Worm (Caenorhabditis elegans) whole organism, mixed stage, embryonic: Measurements from ENCODE around the gene T25B6.3.
A peak's percentile ranks its signal among the peaks of the same experiment; 100 is the strongest.

Experiments used
- ceh-39 ChIP-seq: fragments of 150-350 bp; optimal IDR thresholded peaks from 2 replicates; lab custom pipeline; 2014; ENCODE audit warnings: missing biosample characterization, missing genetic modification characterization
- cnd-1 ChIP-seq: fragments of 200-800 bp; sonication (Bioruptor generic); optimal IDR thresholded peaks from 2 replicates; lab custom pipeline; 2018; ENCODE audit warnings: mild to moderate bottlenecking, missing genetic modification characterization, missing compliant biosample characterization
- elt-1 ChIP-seq: sonication (generic microtip); optimal IDR thresholded peaks from 2 replicates; lab custom pipeline; 2017; ENCODE audit warnings: missing genetic modification characterization, mild to moderate bottlenecking, missing compliant biosample characterization, antibody characterized with exemption, moderate library complexity, borderline replicate concordance; ENCODE audit not compliant: insufficient read depth
- elt-3 ChIP-seq: fragments of 150-350 bp; optimal IDR thresholded peaks from 2 replicates; lab custom pipeline; 2014; ENCODE audit warnings: missing biosample characterization, missing genetic modification characterization
- hlh-1 ChIP-seq: fragments of 150-350 bp; optimal IDR thresholded peaks from 2 replicates; lab custom pipeline; 2014; ENCODE audit warnings: missing biosample characterization, missing genetic modification reagents, missing genetic modification characterization
- lin-13 ChIP-seq: fragments of 150-350 bp; optimal IDR thresholded peaks from 2 replicates; lab custom pipeline; 2014; ENCODE audit warnings: missing biosample characterization, missing genetic modification characterization
- lsy-2 ChIP-seq: fragments of 150-350 bp; optimal IDR thresholded peaks from 2 replicates; lab custom pipeline; 2014; ENCODE audit warnings: missing biosample characterization, missing genetic modification characterization
- nhr-2 ChIP-seq: fragments of 150-350 bp; optimal IDR thresholded peaks from 2 replicates; lab custom pipeline; 2014; ENCODE audit warnings: missing biosample characterization, missing genetic modification characterization
- nhr-237 ChIP-seq: fragments of 150-350 bp; optimal IDR thresholded peaks from 2 replicates; lab custom pipeline; 2014; ENCODE audit warnings: missing biosample characterization, missing genetic modification characterization
- nhr-76 ChIP-seq: sonication (generic microtip); optimal IDR thresholded peaks from 2 replicates; lab custom pipeline; 2017; ENCODE audit warnings: missing biosample characterization, missing genetic modification characterization
- snpc-4 ChIP-seq: fragments of 150-350 bp; optimal IDR thresholded peaks from 2 replicates; lab custom pipeline; 2014; ENCODE audit warnings: missing biosample characterization, missing genetic modification characterization
- unc-39 ChIP-seq: fragments of 150-350 bp; optimal IDR thresholded peaks from 2 replicates; lab custom pipeline; 2014; ENCODE audit warnings: missing biosample characterization, missing genetic modification characterization
- unc-62 ChIP-seq: fragments of 150-350 bp; optimal IDR thresholded peaks from 2 replicates; lab custom pipeline; 2014; ENCODE audit warnings: missing biosample characterization, missing genetic modification reagents, missing genetic modification characterization
- ztf-11 ChIP-seq: fragments of 150-350 bp; optimal IDR thresholded peaks from 2 replicates; lab custom pipeline; 2014; ENCODE audit warnings: missing biosample characterization, missing genetic modification characterization

ce11 chrX:8986452-8986851 lies 41.0 kb upstream of the T25B6.3 start:
- TF ChIP-seq lin-13 (tag; lab: Kevin White, UChicago) (no peak), nhr-237 (tag; lab: Kevin White, UChicago) (no peak), elt-1 (tag; lab: Kevin White, UChicago) (no peak), unc-39 (tag; lab: Kevin White, UChicago) (no peak), cnd-1 (tag; lab: Kevin White, UChicago) (no peak), ztf-11 (tag; lab: Kevin White, UChicago) (no peak), lsy-2 (tag; lab: Kevin White, UChicago) (no peak), nhr-76 (tag; lab: Kevin White, UChicago) (no peak), snpc-4 (tag; lab: Kevin White, UChicago) (no peak), ceh-39 (tag; lab: Kevin White, UChicago) (no peak), unc-62 (GFP tag; lab: Kevin White, UChicago) (peak; percentile 85), elt-3 (tag; lab: Kevin White, UChicago) (no peak), hlh-1 (peak; percentile 28), nhr-2 (tag; lab: Kevin White, UChicago) (no peak)
